Fruit fly (Drosophila melanogaster): Measurements from ENCODE around the gene CG6738.

DNA sequence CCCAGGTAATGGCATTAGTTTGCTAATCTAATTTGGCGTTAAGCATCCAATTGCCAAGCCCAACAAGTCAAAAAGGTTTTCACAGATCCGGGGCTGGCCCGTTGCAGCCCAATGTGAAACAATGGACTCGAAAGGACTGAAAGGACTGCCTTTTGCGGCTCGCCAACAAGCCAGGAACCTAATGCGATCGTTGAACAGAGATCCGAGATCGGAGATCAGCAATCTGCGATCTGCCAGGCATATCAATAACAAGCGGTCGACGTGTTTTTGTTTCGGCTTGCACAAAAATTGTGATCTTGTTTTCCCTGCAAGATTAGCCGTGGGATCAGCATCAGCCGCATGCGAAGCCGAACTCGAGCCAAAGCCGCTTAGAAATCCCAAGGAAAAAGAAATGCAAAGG, 30.3 kb downstream of the CG6738 start:
- TF ChIP-seq Hr39 (GFP tag; optimal IDR thresholded peaks at IDR 0.05) (no peak), CG15336 (GFP tag; IDR thresholded peaks at IDR 0.05) (no peak), fd85E (GFP tag; optimal IDR thresholded peaks at IDR 0.05) (no peak)
